Fruit fly (Drosophila melanogaster): ENCODE measurements around the gene Trp1.

The Trp1 gene

dm6 chr2L:9988201-9988990, 20.8 kb upstream of the Trp1 start:
- TF ChIP-seq EcR (GFP tag; optimal IDR thresholded peaks at IDR 0.05) (no peak), psq (optimal IDR thresholded peaks at IDR 0.05) (no peak)

dm6 chr2L:9989275-9989674, 19.9 kb upstream of the Trp1 start:
- no peak for TF ChIP-seq psq (optimal IDR thresholded peaks at IDR 0.05)
- no peak for TF ChIP-seq Dll (optimal IDR thresholded peaks at IDR 0.05)
- TF ChIP-seq usp (GFP tag; optimal IDR thresholded peaks at IDR 0.05): no peak
- no peak for TF ChIP-seq CG8478 (optimal IDR thresholded peaks at IDR 0.05)
- no peak for TF ChIP-seq EcR (GFP tag; optimal IDR thresholded peaks at IDR 0.05)
- no peak for TF ChIP-seq pan (optimal IDR thresholded peaks at IDR 0.05)

dm6 chr2L:9989846-9990506, 19.2 kb upstream of the Trp1 start:
- TF ChIP-seq Dll (optimal IDR thresholded peaks at IDR 0.05) (no peak), psq (optimal IDR thresholded peaks at IDR 0.05) (no peak), usp (GFP tag; optimal IDR thresholded peaks at IDR 0.05) (no peak), CG8478 (optimal IDR thresholded peaks at IDR 0.05) (no peak), pan (optimal IDR thresholded peaks at IDR 0.05) (no peak), EcR (GFP tag; optimal IDR thresholded peaks at IDR 0.05) (no peak)

dm6 chr2L:9994382-9994781, 14.8 kb upstream of the Trp1 start:
- TF ChIP-seq EcR (GFP tag; optimal IDR thresholded peaks at IDR 0.05): no peak
- no peak for TF ChIP-seq pan (optimal IDR thresholded peaks at IDR 0.05)
- no peak for TF ChIP-seq CG8478 (optimal IDR thresholded peaks at IDR 0.05)
- TF ChIP-seq usp (GFP tag; optimal IDR thresholded peaks at IDR 0.05): no peak
- no peak for TF ChIP-seq psq (optimal IDR thresholded peaks at IDR 0.05)
- no peak for TF ChIP-seq Dll (optimal IDR thresholded peaks at IDR 0.05)

DNA sequence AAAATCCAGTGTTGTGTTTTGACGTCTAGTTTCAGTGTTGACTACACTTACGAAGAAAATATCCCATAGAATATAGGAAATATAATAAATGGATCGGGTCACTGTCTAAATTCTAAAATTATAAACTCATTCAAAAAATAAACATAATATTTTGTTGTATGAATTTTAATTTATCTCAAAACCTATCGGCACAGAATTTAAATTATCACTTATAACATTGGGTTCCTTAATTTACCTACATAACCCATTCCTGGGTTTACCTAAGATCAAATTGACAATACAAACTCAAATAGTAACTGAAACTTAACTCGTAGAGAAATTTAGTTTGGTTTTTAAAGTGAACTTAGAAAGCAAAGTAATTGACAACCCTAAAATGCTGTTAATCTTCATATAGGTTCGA, 12.6 kb upstream of the Trp1 start:
- TF ChIP-seq EcR (GFP tag; optimal IDR thresholded peaks at IDR 0.05) (no peak), usp (GFP tag; optimal IDR thresholded peaks at IDR 0.05) (no peak), psq (optimal IDR thresholded peaks at IDR 0.05) (no peak), Dll (optimal IDR thresholded peaks at IDR 0.05) (no peak), CG8478 (optimal IDR thresholded peaks at IDR 0.05) (no peak), pan (optimal IDR thresholded peaks at IDR 0.05) (no peak)

- TF ChIP-seq psq (optimal IDR thresholded peaks at IDR 0.05) (no peak), usp (GFP tag; optimal IDR thresholded peaks at IDR 0.05) (no peak), pan (optimal IDR thresholded peaks at IDR 0.05) (no peak), CG8478 (optimal IDR thresholded peaks at IDR 0.05) (no peak), EcR (GFP tag; optimal IDR thresholded peaks at IDR 0.05) (no peak), Dll (optimal IDR thresholded peaks at IDR 0.05) (no peak)
These were observed 6.5 kb upstream of the Trp1 start, which contains the start of the genes CG31875 and SoYb for dm6 chr2L:10002408-10003358. CG31875 (minus strand) TSS chr2L:10002736. SoYb (minus strand) TSS chr2L:10002736.

DNA sequence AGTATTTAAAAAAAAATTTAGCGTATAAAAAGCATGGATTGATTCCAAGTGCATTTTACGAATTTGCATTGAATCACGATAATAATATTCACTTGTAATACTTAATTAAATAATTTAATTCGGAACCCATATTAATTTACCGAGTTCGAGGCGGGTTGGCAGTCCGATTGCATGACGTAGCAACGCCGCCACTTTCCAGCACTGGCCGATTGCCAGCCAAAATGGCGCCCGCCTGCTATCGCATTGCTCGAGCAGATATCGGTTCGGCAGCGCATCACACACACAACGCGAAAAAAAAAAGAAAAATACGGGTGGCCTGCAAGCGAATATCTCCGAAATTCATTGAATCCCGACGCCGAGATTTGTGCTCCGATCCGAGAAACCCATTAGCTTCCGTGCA, 5.6 kb upstream of the Trp1 start, which contains the start of gene Ndf:
Gene Ndf (plus strand): TSS at position 240 of the 400 bp plus-strand sequence.
- no peak for TF ChIP-seq CG8478 (optimal IDR thresholded peaks at IDR 0.05)
- TF ChIP-seq pan (optimal IDR thresholded peaks at IDR 0.05): no peak
- no peak for TF ChIP-seq Dll (optimal IDR thresholded peaks at IDR 0.05)
- no peak for TF ChIP-seq EcR (GFP tag; optimal IDR thresholded peaks at IDR 0.05)
- TF ChIP-seq usp (GFP tag; optimal IDR thresholded peaks at IDR 0.05): no peak
- TF ChIP-seq psq (optimal IDR thresholded peaks at IDR 0.05): no peak

DNA sequence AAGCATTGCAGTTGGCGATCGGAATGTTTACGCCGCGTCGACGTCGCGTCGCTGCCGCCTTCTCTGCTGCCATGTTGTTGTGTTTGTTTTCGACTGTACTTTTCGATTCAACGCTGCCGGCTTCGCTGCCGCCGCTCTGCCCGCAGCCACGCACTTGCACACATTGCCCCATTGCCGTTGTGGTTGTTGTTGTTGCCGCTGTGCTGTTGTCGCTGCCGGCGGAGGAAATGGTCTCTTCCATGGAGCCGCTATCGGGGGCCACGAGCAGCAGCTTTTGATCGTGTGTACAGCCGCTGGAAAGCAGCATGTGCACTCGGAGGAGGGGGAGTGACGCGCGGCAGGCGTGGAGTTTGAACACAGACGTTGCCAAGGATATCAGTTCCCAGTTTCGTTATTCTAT, 4.6 kb upstream of the Trp1 start:
- TF ChIP-seq pan (optimal IDR thresholded peaks at IDR 0.05): no peak
- TF ChIP-seq usp (GFP tag; optimal IDR thresholded peaks at IDR 0.05): no peak
- no peak for TF ChIP-seq psq (optimal IDR thresholded peaks at IDR 0.05)
- no peak for TF ChIP-seq EcR (GFP tag; optimal IDR thresholded peaks at IDR 0.05)
- TF ChIP-seq CG8478 (optimal IDR thresholded peaks at IDR 0.05): no peak
- TF ChIP-seq Dll (optimal IDR thresholded peaks at IDR 0.05): no peak

dm6 chr2L:10009800-10010658, 848 bp downstream of the Trp1 start:
- no peak for TF ChIP-seq Dll (optimal IDR thresholded peaks at IDR 0.05)
- no peak for TF ChIP-seq usp (GFP tag; optimal IDR thresholded peaks at IDR 0.05)
- TF ChIP-seq CG8478 (optimal IDR thresholded peaks at IDR 0.05): no peak
- no peak for TF ChIP-seq psq (optimal IDR thresholded peaks at IDR 0.05)
- TF ChIP-seq pan (optimal IDR thresholded peaks at IDR 0.05): no peak
- TF ChIP-seq EcR (GFP tag; optimal IDR thresholded peaks at IDR 0.05): no peak

DNA sequence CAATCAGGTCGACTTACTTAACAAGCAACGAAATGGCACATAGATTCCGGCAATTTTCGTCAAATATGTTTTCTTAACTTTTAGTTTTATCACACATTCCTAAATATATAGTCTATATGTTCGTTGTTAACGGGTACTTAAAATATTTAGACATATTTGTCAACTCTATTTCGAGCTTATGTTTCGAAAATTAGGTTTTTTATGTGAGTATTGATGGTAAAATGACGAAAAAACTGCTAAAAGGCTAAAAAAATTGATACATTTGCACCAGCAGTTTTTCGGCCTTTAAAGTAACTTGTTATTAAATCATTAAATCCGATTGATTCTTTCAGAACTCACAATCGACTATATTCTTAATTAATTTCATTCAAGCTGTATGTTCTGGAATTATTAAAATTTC, 8.2 kb downstream of the Trp1 start, which contains the start of gene CG13131:
Gene CG13131 (minus strand): TSS at position 101 of the 400 bp plus-strand sequence.
- no peak for TF ChIP-seq CG8478 (optimal IDR thresholded peaks at IDR 0.05)
- no peak for TF ChIP-seq EcR (GFP tag; optimal IDR thresholded peaks at IDR 0.05)
- TF ChIP-seq psq (optimal IDR thresholded peaks at IDR 0.05): no peak
- no peak for TF ChIP-seq usp (GFP tag; optimal IDR thresholded peaks at IDR 0.05)
- TF ChIP-seq pan (optimal IDR thresholded peaks at IDR 0.05): no peak
- no peak for TF ChIP-seq Dll (optimal IDR thresholded peaks at IDR 0.05)
